Fruit fly (Drosophila melanogaster): ENCODE data around the gene CG2794.

dm6 chr2L:518620-518913 is 45.4 kb upstream of the CG2794 start:
- no peak for TF ChIP-seq fru (GFP tag; optimal IDR thresholded peaks at IDR 0.05)
- TF ChIP-seq brk (GFP tag; optimal IDR thresholded peaks at IDR 0.05) = no peak
- TF ChIP-seq h (GFP tag; optimal IDR thresholded peaks at IDR 0.05) = no peak
- no peak for TF ChIP-seq tai (GFP tag; optimal IDR thresholded peaks at IDR 0.05)
- no peak for TF ChIP-seq lola (GFP tag; optimal IDR thresholded peaks at IDR 0.05)
- no peak for TF ChIP-seq Hr78 (GFP tag; optimal IDR thresholded peaks at IDR 0.05)
- TF ChIP-seq Vsx2 (GFP tag; optimal IDR thresholded peaks at IDR 0.05; ENCODE audit: partially characterized antibody) = no peak
- no peak for TF ChIP-seq Dif (GFP tag; optimal IDR thresholded peaks at IDR 0.05; ENCODE audit: partially characterized antibody)
- TF ChIP-seq Hnf4 (GFP tag; optimal IDR thresholded peaks at IDR 0.05) = no peak
- TF ChIP-seq Hr83 (GFP tag; optimal IDR thresholded peaks at IDR 0.05; ENCODE audit: poor library complexity, severe bottlenecking) = no peak
- no peak for TF ChIP-seq Myc (optimal IDR thresholded peaks at IDR 0.05)
